Worm (Caenorhabditis elegans) whole organism, L1 larva: ENCODE results near the gene nlp-5.

Experiments
- C16A3.4 ChIP-seq: fragments of 150-350 bp; optimal IDR thresholded peaks from 2 replicates; lab custom pipeline; 2014; ENCODE audit warnings: missing biosample characterization, missing genetic modification characterization
- F16B12.6 ChIP-seq: fragments of 150-350 bp; optimal IDR thresholded peaks from 2 replicates; lab custom pipeline; 2014; ENCODE audit warnings: missing biosample characterization, missing genetic modification characterization
- aha-1 ChIP-seq: fragments of 150-350 bp; optimal IDR thresholded peaks from 2 replicates; lab custom pipeline; 2014; ENCODE audit warnings: missing biosample characterization, missing genetic modification characterization
- alr-1 ChIP-seq: fragments of 200-800 bp; sonication (Bioruptor generic); optimal IDR thresholded peaks from 2 replicates; lab custom pipeline; 2018; ENCODE audit warnings: borderline replicate concordance, mild to moderate bottlenecking, missing genetic modification characterization, missing compliant biosample characterization
- aly-2 ChIP-seq: fragments of 150-350 bp; optimal IDR thresholded peaks from 2 replicates; lab custom pipeline; 2014; ENCODE audit warnings: missing biosample characterization, missing genetic modification characterization
- ama-1 ChIP-seq: fragments of 150-350 bp; optimal IDR thresholded peaks from 2 replicates; lab custom pipeline; 2014
- blmp-1 ChIP-seq: fragments of 150-350 bp; optimal IDR thresholded peaks from 2 replicates; lab custom pipeline; 2014; ENCODE audit warnings: missing biosample characterization, missing genetic modification characterization
- ceh-63 ChIP-seq: fragments of 200-800 bp; sonication (Bioruptor generic); optimal IDR thresholded peaks from 2 replicates; lab custom pipeline; 2018; ENCODE audit warnings: mild to moderate bottlenecking, missing genetic modification characterization, missing compliant biosample characterization
- ceh-82 ChIP-seq, 3 experiments: fragments of 150-350 bp in 1 of 3; sonication (generic microtip) in 2 of 3; optimal IDR thresholded peaks; 2 replicates each; lab custom pipeline; 2014 to 2017; ENCODE audit warnings: missing biosample characterization in 3 of 3, missing genetic modification characterization in 3 of 3
- dpl-1 ChIP-seq, 3 experiments: fragments of 150-350 bp in 2 of 3; sonication (generic microtip) in 1 of 3; optimal IDR thresholded peaks; 2 replicates each; lab custom pipeline; 2014 to 2017; ENCODE audit warnings: missing biosample characterization in 3 of 3, missing genetic modification characterization in 3 of 3, missing genetic modification reagents in 3 of 3
- efl-1 ChIP-seq, 4 experiments: fragments of 150-350 bp; optimal IDR thresholded peaks in 3 of 4; peaks in 1 of 4; 1 replicate in 1 of 4; 2 replicates in 3 of 4; lab custom pipeline; 2014; ENCODE audit warnings: missing biosample characterization in 2 of 4, missing genetic modification characterization in 2 of 4, missing genetic modification reagents in 2 of 4
- egl-13 ChIP-seq: sonication (generic microtip); optimal IDR thresholded peaks from 2 replicates; lab custom pipeline; 2016; ENCODE audit warnings: missing genotype, missing genetic modification reagents, missing genetic modification characterization, missing compliant biosample characterization
- elt-2 ChIP-seq: sonication (generic microtip); optimal IDR thresholded peaks from 2 replicates; lab custom pipeline; 2016; ENCODE audit warnings: missing genetic modification characterization, mild to moderate bottlenecking, inconsistent platforms, missing compliant biosample characterization, missing genetic modification reagents
- elt-3 ChIP-seq, 6 experiments: fragments of 150-350 bp in 1 of 6; sonication (generic microtip); optimal IDR thresholded peaks; 2 replicates each; lab custom pipeline; 2017 to 2018; ENCODE audit warnings: missing biosample characterization in 6 of 6, missing genetic modification characterization in 6 of 6, inconsistent platforms in 1 of 6
- fkh-10 ChIP-seq: sonication (generic microtip); optimal IDR thresholded peaks from 2 replicates; lab custom pipeline; 2017; ENCODE audit warnings: missing biosample characterization, missing genetic modification reagents, missing genetic modification characterization
- fkh-8 ChIP-seq: sonication (generic microtip); optimal IDR thresholded peaks from 2 replicates; lab custom pipeline; 2016; ENCODE audit warnings: mild to moderate bottlenecking, missing genetic modification characterization, missing compliant biosample characterization
- fos-1 ChIP-seq: fragments of 150-350 bp; optimal IDR thresholded peaks from 2 replicates; lab custom pipeline; 2014; ENCODE audit warnings: missing biosample characterization, missing genetic modification characterization
- hlh-4 ChIP-seq: sonication (generic microtip); optimal IDR thresholded peaks from 2 replicates; lab custom pipeline; 2016; ENCODE audit warnings: mild to moderate bottlenecking, missing genetic modification characterization, missing compliant biosample characterization
- lin-13 ChIP-seq: fragments of 150-350 bp; optimal IDR thresholded peaks from 2 replicates; lab custom pipeline; 2014; ENCODE audit warnings: missing biosample characterization, missing genetic modification reagents, missing genetic modification characterization
- lin-15B ChIP-seq: fragments of 150-350 bp; sonication (generic microtip); optimal IDR thresholded peaks from 3 replicates; lab custom pipeline; 2014; ENCODE audit warnings: missing biosample characterization, missing genetic modification characterization
- lir-3 ChIP-seq: sonication (generic microtip); optimal IDR thresholded peaks from 2 replicates; lab custom pipeline; 2016; ENCODE audit warnings: mild to moderate bottlenecking, missing genetic modification characterization, moderate library complexity, missing compliant biosample characterization; ENCODE audit not compliant: poor library complexity
- lsy-2 ChIP-seq, 2 experiments: fragments of 150-350 bp; optimal IDR thresholded peaks; 2 replicates each; lab custom pipeline; 2014; ENCODE audit warnings: missing biosample characterization in 2 of 2, missing genetic modification characterization in 2 of 2
- mdl-1 ChIP-seq, 2 experiments: fragments of 150-350 bp; optimal IDR thresholded peaks; 2 replicates each; lab custom pipeline; 2014 to 2017; ENCODE audit warnings: missing biosample characterization in 2 of 2, missing genetic modification characterization in 2 of 2, inconsistent platforms in 1 of 2
- mef-2 ChIP-seq: fragments of 150-350 bp; optimal IDR thresholded peaks from 2 replicates; lab custom pipeline; 2014; ENCODE audit warnings: missing biosample characterization, missing genetic modification characterization
- nhr-19 ChIP-seq: fragments of 200-800 bp; sonication (Bioruptor generic); conservative IDR thresholded peaks from 2 replicates; pipeline ENCODE4 v1.3.6; 2022; ENCODE audit warnings: missing genetic modification characterization, missing compliant biosample characterization
- nhr-20 ChIP-seq: sonication (generic microtip); optimal IDR thresholded peaks from 2 replicates; lab custom pipeline; 2016; ENCODE audit warnings: mild to moderate bottlenecking, missing genetic modification characterization, missing compliant biosample characterization
- nhr-47 ChIP-seq: sonication (generic microtip); optimal IDR thresholded peaks from 2 replicates; lab custom pipeline; 2016; ENCODE audit warnings: mild to moderate bottlenecking, missing genetic modification characterization, moderate library complexity, missing compliant biosample characterization
- nhr-71 ChIP-seq: sonication (generic microtip); optimal IDR thresholded peaks from 2 replicates; lab custom pipeline; 2016; ENCODE audit warnings: mild to moderate bottlenecking, missing genetic modification characterization, moderate library complexity, missing compliant biosample characterization
- nhr-77 ChIP-seq: fragments of 150-350 bp; optimal IDR thresholded peaks from 2 replicates; lab custom pipeline; 2014; ENCODE audit warnings: missing biosample characterization, missing genetic modification characterization
- nhr-85 ChIP-seq: sonication (generic microtip); peaks from one replicate; lab custom pipeline; 2016; ENCODE audit warnings: missing genetic modification characterization, inconsistent platforms, missing compliant biosample characterization
- rnt-1 ChIP-seq: sonication (generic microtip); optimal IDR thresholded peaks from 2 replicates; lab custom pipeline; 2016; ENCODE audit warnings: mild to moderate bottlenecking, missing genetic modification characterization, moderate library complexity, missing compliant biosample characterization
- skn-1 ChIP-seq: fragments of 150-350 bp; optimal IDR thresholded peaks from 2 replicates; lab custom pipeline; 2014; ENCODE audit warnings: missing biosample characterization, missing genetic modification characterization
- sox-4 ChIP-seq: sonication (generic microtip); optimal IDR thresholded peaks from 2 replicates; lab custom pipeline; 2016; ENCODE audit warnings: missing genetic modification characterization, missing compliant biosample characterization
- sup-37 ChIP-seq: fragments of 200-800 bp; sonication (Bioruptor generic); optimal IDR thresholded peaks from 2 replicates; lab custom pipeline; 2018; ENCODE audit warnings: mild to moderate bottlenecking, missing genetic modification characterization, missing compliant biosample characterization
- tbx-2 ChIP-seq: sonication (generic microtip); optimal IDR thresholded peaks from 2 replicates; lab custom pipeline; 2016; ENCODE audit warnings: missing genetic modification characterization, missing compliant biosample characterization
- tlp-1 ChIP-seq: fragments of 150-350 bp; optimal IDR thresholded peaks from 2 replicates; lab custom pipeline; 2014; ENCODE audit warnings: missing biosample characterization, missing genetic modification characterization
- unc-30 ChIP-seq: sonication (generic microtip); optimal IDR thresholded peaks from 2 replicates; lab custom pipeline; 2017; ENCODE audit warnings: missing biosample characterization, missing genetic modification characterization
- unc-86 ChIP-seq: sonication (generic microtip); optimal IDR thresholded peaks from 2 replicates; lab custom pipeline; 2016; ENCODE audit warnings: missing genetic modification characterization, missing compliant biosample characterization
- vab-15 ChIP-seq: sonication (generic microtip); optimal IDR thresholded peaks from 2 replicates; lab custom pipeline; 2017; ENCODE audit warnings: missing genotype, mild to moderate bottlenecking, missing genetic modification characterization, missing compliant biosample characterization
- xbp-1 ChIP-seq: sonication (generic microtip); optimal IDR thresholded peaks from 2 replicates; lab custom pipeline; 2016; ENCODE audit warnings: missing genetic modification characterization, missing compliant biosample characterization
- zip-4 ChIP-seq: fragments of 200-800 bp; sonication (Bioruptor generic); optimal IDR thresholded peaks from 2 replicates; lab custom pipeline; 2018; ENCODE audit warnings: mild to moderate bottlenecking, missing genetic modification characterization, moderate library complexity, missing compliant biosample characterization

Gene nlp-5

ce11 chrII:8267679-8268078, 29.4 kb downstream of the nlp-5 start (continued):
- TF ChIP-seq egl-13 = no peak
- TF ChIP-seq nhr-20 (tag; lab: Kevin White, UChicago) = no peak
- no peak for TF ChIP-seq sox-4 (tag; lab: Kevin White, UChicago)

- TF ChIP-seq nhr-20 (tag; lab: Kevin White, UChicago) = no peak
- TF ChIP-seq vab-15 (tag; lab: Kevin White, UChicago) = no peak
- no peak for TF ChIP-seq lin-13
- TF ChIP-seq nhr-85 (tag; lab: Kevin White, UChicago) = no peak
- TF ChIP-seq nhr-77 (tag; lab: Kevin White, UChicago) = no peak
- TF ChIP-seq alr-1 (tag; lab: Kevin White, UChicago) = no peak
- no peak for TF ChIP-seq nhr-47 (tag; lab: Kevin White, UChicago)
Measured at ce11 chrII:8269351-8269750, 31.1 kb downstream of the nlp-5 start, which contains the start of gene K01C8.2. Gene K01C8.2, minus strand, starts transcription at chrII:8269451.

ce11 chrII:8269855-8270647, 31.8 kb downstream of the nlp-5 start, which contains the start of gene tdc-1:
Gene tdc-1, plus strand, starts transcription at chrII:8270597.
- TF ChIP-seq dpl-1 (GFP tag; optimal IDR thresholded peaks at IDR 0.05; lab: Kevin White, UChicago) (no peak), aly-2 (tag; lab: Kevin White, UChicago) (no peak), efl-1 (optimal IDR thresholded peaks at IDR 0.05; lab: Kevin White, UChicago) (no peak), efl-1 (GFP tag; optimal IDR thresholded peaks at IDR 0.05 in 1 of 2; lab: Kevin White, UChicago) (peak in 1 of 2 experiments; percentile 66), elt-2 (peak; percentile 20)

ce11 chrII:8273060-8273459, 34.8 kb downstream of the nlp-5 start:
- TF ChIP-seq C16A3.4 (tag; lab: Kevin White, UChicago) = no peak

- TF ChIP-seq lir-3 (tag; lab: Kevin White, UChicago) (no peak), fos-1 (tag; lab: Kevin White, UChicago) (peak; percentile 1), zip-4 (GFP tag; lab: Kevin White, UChicago) (no peak), lsy-2 (tag; optimal IDR thresholded peaks at IDR 0.05; lab: Kevin White, UChicago) (peak; percentile 68 to 81), hlh-4 (tag; lab: Kevin White, UChicago) (no peak), fkh-10 (GFP tag; lab: Kevin White, UChicago) (no peak), blmp-1 (tag; lab: Kevin White, UChicago) (peak; percentile 55), fkh-8 (tag; lab: Kevin White, UChicago) (no peak), unc-30 (tag; lab: Kevin White, UChicago) (no peak), ceh-63 (GFP tag; lab: Kevin White, UChicago) (no peak), nhr-85 (tag; lab: Kevin White, UChicago) (peak; percentile 65), alr-1 (tag; lab: Kevin White, UChicago) (no peak), nhr-19 (GFP tag; lab: Robert Waterston, UW) (0 out of 2 replicates have a peak, but pooled peaks have one; percentile 25), nhr-71 (tag; lab: Kevin White, UChicago) (peak; percentile 46), mef-2 (tag; lab: Kevin White, UChicago) (no peak), elt-3 (tag; optimal IDR thresholded peaks at IDR 0.05; lab: Kevin White, UChicago) (peak in 1 of 6 experiments; percentile 24), vab-15 (tag; lab: Kevin White, UChicago) (no peak), ceh-82 (tag; optimal IDR thresholded peaks at IDR 0.05; lab: Kevin White, UChicago) (peak in 2 of 3 experiments; percentile 33 to 34), xbp-1 (tag; lab: Kevin White, UChicago) (peak; percentile 13), aha-1 (no peak), sup-37 (GFP tag; lab: Kevin White, UChicago) (no peak), F16B12.6 (tag; lab: Kevin White, UChicago) (peak; percentile 78), nhr-47 (tag; lab: Kevin White, UChicago) (no peak), mdl-1 (tag; optimal IDR thresholded peaks at IDR 0.05; lab: Kevin White, UChicago) (no peak), dpl-1 (GFP tag; optimal IDR thresholded peaks at IDR 0.05; lab: Kevin White, UChicago) (peak; percentile 88 to 92 (median 90)), tbx-2 (tag; lab: Kevin White, UChicago) (peak; percentile 4), elt-2 (no peak), tlp-1 (tag; lab: Kevin White, UChicago) (no peak), ama-1 (lab: Kevin White, UChicago) (no peak), unc-86 (tag; lab: Kevin White, UChicago) (no peak), rnt-1 (peak; percentile 33), lin-15B (peak; percentile 53), nhr-20 (tag; lab: Kevin White, UChicago) (peak; percentile 18), sox-4 (tag; lab: Kevin White, UChicago) (no peak), skn-1 (peak; percentile 39)
Measured at ce11 chrII:8276057-8276456, 37.8 kb downstream of the nlp-5 start, which contains the start of the genes gei-14 and slc-25A32. Gene gei-14, minus strand, starts transcription at chrII:8276231. Gene slc-25A32, plus strand, starts transcription at chrII:8276298.
